Fruit fly (Drosophila melanogaster): ENCODE results near the gene CG8219.

CG8219 gene

DNA sequence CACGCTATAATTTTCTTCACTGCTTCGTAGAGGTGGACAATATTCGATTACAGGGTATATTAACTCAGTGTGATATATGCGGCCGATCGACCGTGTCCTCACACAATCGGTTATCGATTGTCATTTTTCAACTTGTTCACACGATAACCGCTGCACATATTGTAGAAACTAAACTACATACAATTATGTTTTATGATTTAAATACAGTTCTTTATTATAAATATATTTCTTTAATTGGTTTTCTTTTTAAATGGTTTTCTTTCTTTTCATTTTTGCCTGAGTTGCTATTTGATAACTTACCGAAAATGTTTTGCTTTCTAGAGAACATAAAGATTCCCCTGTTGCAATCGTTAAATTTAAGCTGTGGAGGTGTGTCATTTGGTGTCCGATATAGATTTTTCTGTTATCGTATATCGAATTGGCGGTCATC is 26.4 kb upstream of the CG8219 start, which contains the start of the genes fmt and CG7376 (continued):
- TF ChIP-seq danr (GFP tag; IDR thresholded peaks at IDR 0.05) = no peak
- no peak for TF ChIP-seq sr (GFP tag; IDR thresholded peaks at IDR 0.05)
- no peak for TF ChIP-seq NC2β (GFP tag; optimal IDR thresholded peaks at IDR 0.05)
- TF ChIP-seq CG34224 (GFP tag; IDR thresholded peaks at IDR 0.05; ENCODE audit: partially characterized antibody) = peak; percentile 69; the same call in 2 of the 3 replicates
- TF ChIP-seq mld (GFP tag; IDR thresholded peaks at IDR 0.05; ENCODE audit: partially characterized antibody) = peak; percentile 61; the same call in 2 of the 3 replicates
- TF ChIP-seq sna (GFP tag; IDR thresholded peaks at IDR 0.05; ENCODE audit: partially characterized antibody) = peak; percentile 75
- no peak for TF ChIP-seq CG7372 (GFP tag; IDR thresholded peaks at IDR 0.05)
- TF ChIP-seq E2f2 (GFP tag; IDR thresholded peaks at IDR 0.05) = peak; percentile 65
- TF ChIP-seq pho (GFP tag; optimal IDR thresholded peaks at IDR 0.05) = no peak
- TF ChIP-seq Dek (tag; optimal IDR thresholded peaks at IDR 0.05) = no peak
- no peak for TF ChIP-seq org-1 (GFP tag; optimal IDR thresholded peaks at IDR 0.05)
- TF ChIP-seq Hr3 (GFP tag; optimal IDR thresholded peaks at IDR 0.05) = peak; percentile 39
- TF ChIP-seq CG17829 (tag; optimal IDR thresholded peaks at IDR 0.05) = peak; percentile 69
- no peak for TF ChIP-seq CG14965 (GFP tag; optimal IDR thresholded peaks at IDR 0.05; ENCODE audit: borderline replicate concordance)
- TF ChIP-seq bbx (GFP tag; IDR thresholded peaks at IDR 0.05; ENCODE audit: partially characterized antibody) = peak; percentile 71
- peak; percentile 61 for TF ChIP-seq slbo (GFP tag; IDR thresholded peaks at IDR 0.05)
- TF ChIP-seq D (optimal IDR thresholded peaks at IDR 0.05) = no peak
- TF ChIP-seq D (GFP tag; optimal IDR thresholded peaks at IDR 0.05) = no peak
- no peak for TF ChIP-seq en (GFP tag; optimal IDR thresholded peaks at IDR 0.05)
- peak; percentile 4 for TF ChIP-seq Chrac-16 (GFP tag; optimal IDR thresholded peaks at IDR 0.05)
- TF ChIP-seq Sin3A (optimal IDR thresholded peaks at IDR 0.05) = peak; percentile 14
- peak; percentile 49 for TF ChIP-seq CG12155 (GFP tag; optimal IDR thresholded peaks at IDR 0.05)
- no peak for TF ChIP-seq gro (GFP tag; optimal IDR thresholded peaks at IDR 0.05)
- no peak for TF ChIP-seq scrt (GFP tag; optimal IDR thresholded peaks at IDR 0.05)
- peak; percentile 89 for TF ChIP-seq row (GFP tag; IDR thresholded peaks at IDR 0.05)
- TF ChIP-seq lola (GFP tag; optimal IDR thresholded peaks at IDR 0.05) = peak in 1 of 3 experiments; percentile 61
- no peak for TF ChIP-seq da (GFP tag; optimal IDR thresholded peaks at IDR 0.05)
- no peak for TF ChIP-seq corto (GFP tag; optimal IDR thresholded peaks at IDR 0.05)
- peak; percentile 31 for TF ChIP-seq ind (GFP tag; optimal IDR thresholded peaks at IDR 0.05)
- no peak for TF ChIP-seq Antp (GFP tag; optimal IDR thresholded peaks at IDR 0.05)
- TF ChIP-seq tin (GFP tag; optimal IDR thresholded peaks at IDR 0.05) = no peak
- no peak for TF ChIP-seq CG6854 (GFP tag; optimal IDR thresholded peaks at IDR 0.05)
- TF ChIP-seq Opbp (GFP tag; IDR thresholded peaks at IDR 0.05; ENCODE audit: partially characterized antibody) = peak; percentile 78; the same call in 2 of the 3 replicates
- no peak for TF ChIP-seq CG8281 (tag; optimal IDR thresholded peaks at IDR 0.05)

DNA sequence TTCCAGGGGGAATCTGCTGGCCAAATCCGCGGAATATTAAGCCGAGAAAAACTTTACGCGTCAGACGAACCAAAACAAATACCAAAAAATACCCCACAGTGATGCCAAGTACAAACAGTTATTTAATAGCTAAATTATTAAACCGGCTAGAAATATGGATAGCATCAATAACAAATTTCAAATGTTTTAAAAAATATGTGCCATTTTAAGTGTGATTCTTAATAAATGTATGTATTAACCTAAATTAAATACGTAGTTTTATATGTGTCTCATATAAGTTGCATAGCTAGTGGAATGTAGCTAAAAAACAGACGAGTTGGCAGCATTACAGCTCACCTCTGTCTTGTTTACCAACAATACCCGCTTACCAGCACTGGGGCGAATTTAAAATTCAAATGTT is 18.5 kb upstream of the CG8219 start, which contains the start of gene CG10274:
TSS of gene CG10274 (minus strand) at position 54 of the 400 bp plus-strand sequence.
- TF ChIP-seq CG1024 (GFP tag; IDR thresholded peaks at IDR 0.05) (0 out of 2 replicates have a peak, but pooled peaks have one; percentile 26), PHDP (tag; optimal IDR thresholded peaks at IDR 0.05) (peak; percentile 78), hth (optimal IDR thresholded peaks at IDR 0.05) (no peak), schlank (tag; optimal IDR thresholded peaks at IDR 0.05) (no peak), Gsc (GFP tag; IDR thresholded peaks at IDR 0.05) (no peak), gce (GFP tag; IDR thresholded peaks at IDR 0.05) (no peak), CG12391 (tag; optimal IDR thresholded peaks at IDR 0.05) (peak; percentile 89), pho (GFP tag; optimal IDR thresholded peaks at IDR 0.05) (peak; percentile 89), CG8765 (GFP tag; IDR thresholded peaks at IDR 0.05) (no peak), CG17568 (GFP tag; optimal IDR thresholded peaks at IDR 0.05) (no peak), kay (GFP tag; optimal IDR thresholded peaks at IDR 0.05) (peak; percentile 67), CG15696 (tag; optimal IDR thresholded peaks at IDR 0.05) (peak; percentile 82), CG13624 (GFP tag; optimal IDR thresholded peaks at IDR 0.05) (peak; percentile 79), CG3847 (GFP tag; IDR thresholded peaks at IDR 0.05) (peak; percentile 78), CG17359 (tag; optimal IDR thresholded peaks at IDR 0.05) (no peak), croc (GFP tag; conservative IDR thresholded peaks at IDR 0.05) (peak; percentile 62; the same call in 2 of the 3 replicates), Nf-YA (GFP tag; IDR thresholded peaks at IDR 0.05) (no peak), sens (GFP tag) (peak; percentile 96), CG7271 (tag; optimal IDR thresholded peaks at IDR 0.05) (peak; percentile 33), CG8290 (GFP tag; optimal IDR thresholded peaks at IDR 0.05) (no peak), CG8290 (tag; optimal IDR thresholded peaks at IDR 0.05) (no peak)
